Worm (Caenorhabditis elegans) whole organism, L1 larva: ENCODE measurements around the gene mtl-2.

ENCODE experiments used
- C04F5.9 ChIP-seq: sonication (generic microtip); optimal IDR thresholded peaks from 2 replicates; lab custom pipeline; 2016; ENCODE audit warnings: missing genetic modification characterization, missing compliant biosample characterization
- F16B12.6 ChIP-seq: fragments of 150-350 bp; optimal IDR thresholded peaks from 2 replicates; lab custom pipeline; 2014; ENCODE audit warnings: missing biosample characterization, missing genetic modification characterization
- aha-1 ChIP-seq: fragments of 150-350 bp; optimal IDR thresholded peaks from 2 replicates; lab custom pipeline; 2014; ENCODE audit warnings: missing biosample characterization, missing genetic modification characterization
- alr-1 ChIP-seq: fragments of 200-800 bp; sonication (Bioruptor generic); optimal IDR thresholded peaks from 2 replicates; lab custom pipeline; 2018; ENCODE audit warnings: borderline replicate concordance, mild to moderate bottlenecking, missing genetic modification characterization, missing compliant biosample characterization
- aly-2 ChIP-seq: fragments of 150-350 bp; optimal IDR thresholded peaks from 2 replicates; lab custom pipeline; 2014; ENCODE audit warnings: missing biosample characterization, missing genetic modification characterization
- blmp-1 ChIP-seq: fragments of 150-350 bp; optimal IDR thresholded peaks from 2 replicates; lab custom pipeline; 2014; ENCODE audit warnings: missing biosample characterization, missing genetic modification characterization
- ceh-63 ChIP-seq: fragments of 200-800 bp; sonication (Bioruptor generic); optimal IDR thresholded peaks from 2 replicates; lab custom pipeline; 2018; ENCODE audit warnings: mild to moderate bottlenecking, missing genetic modification characterization, missing compliant biosample characterization
- ceh-8 ChIP-seq: fragments of 200-800 bp; sonication (Bioruptor generic); optimal IDR thresholded peaks from 2 replicates; lab custom pipeline; 2018; ENCODE audit warnings: mild to moderate bottlenecking, missing genetic modification characterization, moderate library complexity, missing compliant biosample characterization
- ceh-82 ChIP-seq, 3 experiments: fragments of 150-350 bp in 1 of 3; sonication (generic microtip) in 2 of 3; optimal IDR thresholded peaks; 2 replicates each; lab custom pipeline; 2014 to 2017; ENCODE audit warnings: missing biosample characterization in 3 of 3, missing genetic modification characterization in 3 of 3
- dpl-1 ChIP-seq, 3 experiments: fragments of 150-350 bp in 2 of 3; sonication (generic microtip) in 1 of 3; optimal IDR thresholded peaks; 2 replicates each; lab custom pipeline; 2014 to 2017; ENCODE audit warnings: missing biosample characterization in 3 of 3, missing genetic modification characterization in 3 of 3, missing genetic modification reagents in 3 of 3
- dsc-1 ChIP-seq: sonication (generic microtip); optimal IDR thresholded peaks from 2 replicates; lab custom pipeline; 2016; ENCODE audit warnings: mild to moderate bottlenecking, missing genetic modification characterization, missing compliant biosample characterization
- egl-13 ChIP-seq: sonication (generic microtip); optimal IDR thresholded peaks from 2 replicates; lab custom pipeline; 2016; ENCODE audit warnings: missing genotype, missing genetic modification reagents, missing genetic modification characterization, missing compliant biosample characterization
- egl-27 ChIP-seq, 2 experiments: fragments of 150-350 bp in 1 of 2; sonication (generic microtip); optimal IDR thresholded peaks; 3 replicates each; lab custom pipeline; 2017 to 2018; ENCODE audit warnings: missing biosample characterization in 2 of 2, missing genetic modification characterization in 2 of 2, missing genetic modification reagents in 2 of 2
- elt-3 ChIP-seq, 6 experiments: fragments of 150-350 bp in 1 of 6; sonication (generic microtip); optimal IDR thresholded peaks; 2 replicates each; lab custom pipeline; 2017 to 2018; ENCODE audit warnings: missing biosample characterization in 6 of 6, missing genetic modification characterization in 6 of 6, inconsistent platforms in 1 of 6
- ets-5 ChIP-seq: fragments of 200-800 bp; sonication (Bioruptor generic); IDR thresholded peaks from 2 replicates; pipeline ENCODE4 v1.3.6; 2022; ENCODE audit warnings: missing genetic modification characterization, missing compliant biosample characterization
- fkh-8 ChIP-seq: sonication (generic microtip); optimal IDR thresholded peaks from 2 replicates; lab custom pipeline; 2016; ENCODE audit warnings: mild to moderate bottlenecking, missing genetic modification characterization, missing compliant biosample characterization
- fos-1 ChIP-seq: fragments of 150-350 bp; optimal IDR thresholded peaks from 2 replicates; lab custom pipeline; 2014; ENCODE audit warnings: missing biosample characterization, missing genetic modification characterization
- grh-1 ChIP-seq: fragments of 200-800 bp; sonication (Bioruptor generic); IDR thresholded peaks from 2 replicates; pipeline ENCODE4 v1.3.6; 2022; ENCODE audit warnings: missing genetic modification reagents, missing genetic modification characterization, missing compliant biosample characterization
- hpl-2 ChIP-seq: fragments of 150-350 bp; optimal IDR thresholded peaks from 2 replicates; lab custom pipeline; 2014; ENCODE audit warnings: missing biosample characterization, missing genetic modification reagents, missing genetic modification characterization
- jun-1 ChIP-seq: fragments of 150-350 bp; optimal IDR thresholded peaks from 2 replicates; lab custom pipeline; 2014; ENCODE audit warnings: missing biosample characterization, missing genetic modification reagents, missing genetic modification characterization
- lin-13 ChIP-seq: fragments of 150-350 bp; optimal IDR thresholded peaks from 2 replicates; lab custom pipeline; 2014; ENCODE audit warnings: missing biosample characterization, missing genetic modification reagents, missing genetic modification characterization
- lin-14 ChIP-seq: fragments of 200-800 bp; sonication (Bioruptor generic); optimal IDR thresholded peaks from 2 replicates; lab custom pipeline; 2018; ENCODE audit warnings: mild to moderate bottlenecking, missing genetic modification characterization, moderate library complexity, missing compliant biosample characterization
- lin-39 ChIP-seq: fragments of 150-350 bp; optimal IDR thresholded peaks from 2 replicates; lab custom pipeline; 2014; ENCODE audit warnings: missing biosample characterization, missing genetic modification reagents, missing genetic modification characterization
- lir-3 ChIP-seq: sonication (generic microtip); optimal IDR thresholded peaks from 2 replicates; lab custom pipeline; 2016; ENCODE audit warnings: mild to moderate bottlenecking, missing genetic modification characterization, moderate library complexity, missing compliant biosample characterization; ENCODE audit not compliant: poor library complexity
- lsy-2 ChIP-seq, 2 experiments: fragments of 150-350 bp; optimal IDR thresholded peaks; 2 replicates each; lab custom pipeline; 2014; ENCODE audit warnings: missing biosample characterization in 2 of 2, missing genetic modification characterization in 2 of 2
- mab-9 ChIP-seq: fragments of 200-800 bp; sonication (Bioruptor generic); IDR thresholded peaks from 2 replicates; pipeline ENCODE4 v1.3.6; 2022; ENCODE audit warnings: missing genetic modification reagents, missing genetic modification characterization, missing compliant biosample characterization
- mep-1 ChIP-seq: fragments of 150-350 bp; optimal IDR thresholded peaks from 2 replicates; lab custom pipeline; 2014; ENCODE audit warnings: missing biosample characterization, missing genetic modification characterization
- nhr-11 ChIP-seq: fragments of 150-350 bp; optimal IDR thresholded peaks from 2 replicates; lab custom pipeline; 2014; ENCODE audit warnings: missing biosample characterization, missing genetic modification characterization
- nhr-19 ChIP-seq: fragments of 200-800 bp; sonication (Bioruptor generic); conservative IDR thresholded peaks from 2 replicates; pipeline ENCODE4 v1.3.6; 2022; ENCODE audit warnings: missing genetic modification characterization, missing compliant biosample characterization
- nhr-20 ChIP-seq: sonication (generic microtip); optimal IDR thresholded peaks from 2 replicates; lab custom pipeline; 2016; ENCODE audit warnings: mild to moderate bottlenecking, missing genetic modification characterization, missing compliant biosample characterization
- nhr-47 ChIP-seq: sonication (generic microtip); optimal IDR thresholded peaks from 2 replicates; lab custom pipeline; 2016; ENCODE audit warnings: mild to moderate bottlenecking, missing genetic modification characterization, moderate library complexity, missing compliant biosample characterization
- nhr-71 ChIP-seq: sonication (generic microtip); optimal IDR thresholded peaks from 2 replicates; lab custom pipeline; 2016; ENCODE audit warnings: mild to moderate bottlenecking, missing genetic modification characterization, moderate library complexity, missing compliant biosample characterization
- nhr-90 ChIP-seq: sonication (generic microtip); optimal IDR thresholded peaks from 2 replicates; lab custom pipeline; 2016; ENCODE audit warnings: mild to moderate bottlenecking, missing genetic modification characterization, missing compliant biosample characterization; ENCODE audit not compliant: poor library complexity
- pax-3 ChIP-seq: fragments of 200-800 bp; sonication (Bioruptor generic); optimal IDR thresholded peaks from 2 replicates; lab custom pipeline; 2018; ENCODE audit warnings: mild to moderate bottlenecking, missing genetic modification characterization, moderate library complexity, missing compliant biosample characterization
- rnt-1 ChIP-seq: sonication (generic microtip); optimal IDR thresholded peaks from 2 replicates; lab custom pipeline; 2016; ENCODE audit warnings: mild to moderate bottlenecking, missing genetic modification characterization, moderate library complexity, missing compliant biosample characterization
- snpc-4 ChIP-seq: fragments of 150-350 bp; optimal IDR thresholded peaks from 2 replicates; lab custom pipeline; 2014; ENCODE audit warnings: missing biosample characterization, missing genetic modification characterization
- tbx-2 ChIP-seq: sonication (generic microtip); optimal IDR thresholded peaks from 2 replicates; lab custom pipeline; 2016; ENCODE audit warnings: missing genetic modification characterization, missing compliant biosample characterization
- unc-130 ChIP-seq: fragments of 150-350 bp; optimal IDR thresholded peaks from 2 replicates; lab custom pipeline; 2017; ENCODE audit warnings: missing biosample characterization, missing genetic modification characterization, inconsistent platforms
- unc-30 ChIP-seq: sonication (generic microtip); optimal IDR thresholded peaks from 2 replicates; lab custom pipeline; 2017; ENCODE audit warnings: missing biosample characterization, missing genetic modification characterization
- unc-98 ChIP-seq: fragments of 200-800 bp; sonication (Bioruptor generic); IDR thresholded peaks from 2 replicates; pipeline ENCODE4 v1.3.6; 2022; ENCODE audit warnings: missing genetic modification characterization, missing compliant biosample characterization
- xbp-1 ChIP-seq: sonication (generic microtip); optimal IDR thresholded peaks from 2 replicates; lab custom pipeline; 2016; ENCODE audit warnings: missing genetic modification characterization, missing compliant biosample characterization
- zip-4 ChIP-seq: fragments of 200-800 bp; sonication (Bioruptor generic); optimal IDR thresholded peaks from 2 replicates; lab custom pipeline; 2018; ENCODE audit warnings: mild to moderate bottlenecking, missing genetic modification characterization, moderate library complexity, missing compliant biosample characterization
- ztf-11 ChIP-seq, 2 experiments: sonication (generic microtip); optimal IDR thresholded peaks; 2 replicates each; lab custom pipeline; 2016 to 2017; ENCODE audit warnings: missing genetic modification characterization in 2 of 2, missing biosample characterization in 1 of 2, missing compliant biosample characterization in 1 of 2
- ztf-4 ChIP-seq: fragments of 150-350 bp; optimal IDR thresholded peaks from 2 replicates; lab custom pipeline; 2014; ENCODE audit warnings: missing biosample characterization, missing genetic modification characterization

Gene mtl-2

ce11 chrV:14012002-14012554 is 6.4 kb downstream of the mtl-2 start, which contains the start of the genes ddx-17 and aip-1 (continued):
- no peak for TF ChIP-seq aha-1
- TF ChIP-seq tbx-2 (tag; lab: Kevin White, UChicago), result peak; percentile 76
- TF ChIP-seq dpl-1 (GFP tag; optimal IDR thresholded peaks at IDR 0.05; lab: Kevin White, UChicago), result peak; percentile 64 to 82 (median 78)
- peak; percentile 74 for TF ChIP-seq rnt-1 (tag; lab: Kevin White, UChicago)
- peak; percentile 91 for TF ChIP-seq fkh-8 (tag; lab: Kevin White, UChicago)
- peak; percentile 70 for TF ChIP-seq egl-13 (tag; lab: Kevin White, UChicago)
- TF ChIP-seq pax-3 (tag; lab: Kevin White, UChicago), result peak; percentile 74
- no peak for TF ChIP-seq ceh-63 (GFP tag; lab: Kevin White, UChicago)
- TF ChIP-seq unc-30 (tag; lab: Kevin White, UChicago), result no peak
- peak; percentile 18 for TF ChIP-seq C04F5.9 (tag; lab: Kevin White, UChicago)
- TF ChIP-seq mep-1 (tag; lab: Kevin White, UChicago), result peak; percentile 82
- peak; percentile 68 for TF ChIP-seq nhr-20 (tag; lab: Kevin White, UChicago)
- TF ChIP-seq blmp-1 (tag; lab: Kevin White, UChicago), result peak; percentile 57
- peak; percentile 42 for TF ChIP-seq nhr-90
- TF ChIP-seq nhr-71 (tag; lab: Kevin White, UChicago), result peak; percentile 86
- TF ChIP-seq aly-2 (tag; lab: Kevin White, UChicago), result no peak
- peak; percentile 55 for TF ChIP-seq dsc-1 (tag; lab: Kevin White, UChicago)
- peak in 1 of 6 experiments; percentile 49 for TF ChIP-seq elt-3 (tag; optimal IDR thresholded peaks at IDR 0.05; lab: Kevin White, UChicago)
- TF ChIP-seq ets-5 (GFP tag; lab: Robert Waterston, UW), result no peak
- peak; percentile 19 for TF ChIP-seq lin-39
- peak; percentile 20; the same call in 1 of the 2 replicates for TF ChIP-seq mab-9 (GFP tag; lab: Robert Waterston, UW)
- TF ChIP-seq nhr-47 (tag; lab: Kevin White, UChicago), result peak; percentile 81
- peak in 2 of 3 experiments; percentile 8 to 70 for TF ChIP-seq ceh-82 (tag; optimal IDR thresholded peaks at IDR 0.05; lab: Kevin White, UChicago)

ce11 chrV:14011427-14011826 is 7.0 kb downstream of the mtl-2 start:
- no peak for TF ChIP-seq mab-9 (GFP tag; lab: Robert Waterston, UW)
- no peak for TF ChIP-seq snpc-4 (tag; lab: Kevin White, UChicago)
- 0 out of 2 replicates have a peak, but pooled peaks have one; percentile 77 for TF ChIP-seq ets-5 (GFP tag; lab: Robert Waterston, UW)
- peak; percentile 39 for TF ChIP-seq ceh-8 (GFP tag; lab: Kevin White, UChicago)
- no peak for TF ChIP-seq egl-27 (tag; optimal IDR thresholded peaks at IDR 0.05; lab: Kevin White, UChicago)
- TF ChIP-seq unc-130 (tag; lab: Kevin White, UChicago), result no peak
- no peak for TF ChIP-seq ztf-11 (tag; optimal IDR thresholded peaks at IDR 0.05; lab: Kevin White, UChicago)

- TF ChIP-seq hpl-2 (GFP tag; lab: Kevin White, UChicago) (no peak), alr-1 (tag; lab: Kevin White, UChicago) (peak; percentile 97)
Observed at ce11 chrV:14010021-14010420, 8.5 kb downstream of the mtl-2 start.

ce11 chrV:14008353-14008859 is 10.1 kb downstream of the mtl-2 start:
- TF ChIP-seq F16B12.6 (tag; lab: Kevin White, UChicago) (no peak), nhr-19 (no peak), ztf-4 (tag; lab: Kevin White, UChicago) (no peak), blmp-1 (tag; lab: Kevin White, UChicago) (peak; percentile 34), jun-1 (no peak), lin-13 (GFP tag; lab: Kevin White, UChicago) (peak; percentile 17), unc-98 (no peak), lir-3 (tag; lab: Kevin White, UChicago) (no peak), pax-3 (tag; lab: Kevin White, UChicago) (no peak), ztf-11 (tag; optimal IDR thresholded peaks at IDR 0.05; lab: Kevin White, UChicago) (no peak), egl-13 (tag; lab: Kevin White, UChicago) (no peak), nhr-11 (no peak), ceh-82 (tag; optimal IDR thresholded peaks at IDR 0.05; lab: Kevin White, UChicago) (no peak), grh-1 (GFP tag; lab: Robert Waterston, UW) (no peak), lin-14 (GFP tag; lab: Kevin White, UChicago) (peak; percentile 42), tbx-2 (tag; lab: Kevin White, UChicago) (no peak), snpc-4 (tag; lab: Kevin White, UChicago) (no peak), xbp-1 (tag; lab: Kevin White, UChicago) (no peak), zip-4 (GFP tag; lab: Kevin White, UChicago) (no peak), lsy-2 (tag; optimal IDR thresholded peaks at IDR 0.05; lab: Kevin White, UChicago) (peak; percentile 7 to 33), fos-1 (tag; lab: Kevin White, UChicago) (no peak)
